Worm (Caenorhabditis elegans) whole organism, young adult: ENCODE measurements around the gene ZK1127.3.

Experiments
- C06A6.2 ChIP-seq: fragments of 200-800 bp; sonication (Bioruptor generic); conservative IDR thresholded peaks from 2 replicates; pipeline ENCODE4 v1.3.6; 2022; ENCODE audit warnings: missing genetic modification characterization, missing compliant biosample characterization
- D2030.7 ChIP-seq: fragments of 200-800 bp; sonication (Bioruptor generic); IDR thresholded peaks from 2 replicates; pipeline ENCODE4 v1.3.6; 2022; ENCODE audit warnings: missing genetic modification reagents, missing genetic modification characterization, missing compliant biosample characterization
- F23B12.7 ChIP-seq: sonication (generic microtip); optimal IDR thresholded peaks from 2 replicates; lab custom pipeline; 2017; ENCODE audit warnings: missing genetic modification characterization, mild to moderate bottlenecking, missing compliant biosample characterization, antibody characterized with exemption, moderate library complexity; ENCODE audit not compliant: insufficient read depth
- F33H1.4 ChIP-seq: fragments of 200-800 bp; sonication (Bioruptor generic); IDR thresholded peaks from 2 replicates; pipeline ENCODE4 v1.3.6; 2022; ENCODE audit warnings: missing genetic modification reagents, missing genetic modification characterization, missing compliant biosample characterization
- F39B2.1 ChIP-seq: fragments of 200-800 bp; sonication (Bioruptor generic); IDR thresholded peaks from 2 replicates; pipeline ENCODE4 v1.3.6; 2022; ENCODE audit warnings: missing genetic modification reagents, missing genetic modification characterization, missing compliant biosample characterization
- Y53G8AR.9 ChIP-seq: fragments of 200-800 bp; sonication (Bioruptor generic); conservative IDR thresholded peaks from 2 replicates; pipeline ENCODE4 v1.3.6; 2022; ENCODE audit warnings: missing genetic modification reagents, missing genetic modification characterization, missing compliant biosample characterization
- Y79H2A.3 ChIP-seq: fragments of 200-800 bp; sonication (Bioruptor generic); conservative IDR thresholded peaks from 2 replicates; pipeline ENCODE4 v1.3.6; 2022; ENCODE audit warnings: missing genetic modification reagents, missing genetic modification characterization, missing compliant biosample characterization
- Y95B8A.8 ChIP-seq: fragments of 200-800 bp; sonication (Bioruptor generic); IDR thresholded peaks from 2 replicates; pipeline ENCODE4 v1.3.6; 2022; ENCODE audit warnings: missing genetic modification reagents, missing genetic modification characterization, missing compliant biosample characterization
- ZK185.1 ChIP-seq: sonication (generic microtip); optimal IDR thresholded peaks from 2 replicates; lab custom pipeline; 2016; ENCODE audit warnings: mild to moderate bottlenecking, missing genetic modification characterization, missing compliant biosample characterization; ENCODE audit not compliant: poor library complexity, severe bottlenecking
- atf-7 ChIP-seq: sonication (generic microtip); optimal IDR thresholded peaks from 2 replicates; lab custom pipeline; 2017; ENCODE audit warnings: mild to moderate bottlenecking, missing genetic modification characterization, missing compliant biosample characterization
- ceh-100 ChIP-seq: fragments of 200-800 bp; sonication (Bioruptor generic); IDR thresholded peaks from 2 replicates; pipeline ENCODE4 v1.3.6; 2022; ENCODE audit warnings: missing genetic modification reagents, missing genetic modification characterization, missing compliant biosample characterization
- ceh-91 ChIP-seq: fragments of 200-800 bp; sonication (Bioruptor generic); IDR thresholded peaks from 2 replicates; pipeline ENCODE4 v1.3.6; 2022; ENCODE audit warnings: missing genetic modification reagents, missing genetic modification characterization, missing compliant biosample characterization
- dpff-1 ChIP-seq: sonication (generic microtip); optimal IDR thresholded peaks from 2 replicates; lab custom pipeline; 2017; ENCODE audit warnings: mild to moderate bottlenecking, missing genetic modification characterization, missing compliant biosample characterization
- efl-1 ChIP-seq: fragments of 150-350 bp; optimal IDR thresholded peaks from 2 replicates; lab custom pipeline; 2014; ENCODE audit warnings: missing biosample characterization, missing genetic modification reagents, missing genetic modification characterization
- egrh-3 ChIP-seq: fragments of 200-800 bp; sonication (Bioruptor generic); IDR thresholded peaks from 2 replicates; pipeline ENCODE4 v1.3.6; 2022; ENCODE audit warnings: missing genetic modification reagents, missing genetic modification characterization, missing compliant biosample characterization
- ets-4 ChIP-seq: fragments of 200-800 bp; sonication (Bioruptor generic); optimal IDR thresholded peaks from 2 replicates; lab custom pipeline; 2018; ENCODE audit warnings: mild to moderate bottlenecking, missing genetic modification characterization, missing compliant biosample characterization
- fkh-3 ChIP-seq: sonication (generic microtip); optimal IDR thresholded peaks from 2 replicates; lab custom pipeline; 2016; ENCODE audit warnings: mild to moderate bottlenecking, missing genetic modification characterization, missing compliant biosample characterization
- him-1 ChIP-seq: sonication (generic microtip); optimal IDR thresholded peaks from 2 replicates; lab custom pipeline; 2016; ENCODE audit warnings: missing genotype, missing genetic modification reagents, missing genetic modification characterization, missing compliant biosample characterization
- hmg-1.2 ChIP-seq: fragments of 200-800 bp; sonication (Bioruptor generic); IDR thresholded peaks from 2 replicates; pipeline ENCODE4 v1.3.6; 2022; ENCODE audit warnings: missing genetic modification reagents, missing genetic modification characterization, missing compliant biosample characterization
- lin-26 ChIP-seq: fragments of 200-800 bp; sonication (Bioruptor generic); IDR thresholded peaks from 2 replicates; pipeline ENCODE4 v1.3.6; 2022; ENCODE audit warnings: missing genetic modification reagents, missing genetic modification characterization, missing compliant biosample characterization
- lsl-1 ChIP-seq: fragments of 200-800 bp; sonication (Bioruptor generic); optimal IDR thresholded peaks from 2 replicates; lab custom pipeline; 2018; ENCODE audit warnings: mild to moderate bottlenecking, missing genetic modification characterization, moderate library complexity, missing compliant biosample characterization
- madf-3 ChIP-seq: fragments of 200-800 bp; sonication (Bioruptor generic); IDR thresholded peaks from 2 replicates; pipeline ENCODE4 v1.3.6; 2022; ENCODE audit warnings: missing genetic modification reagents, missing genetic modification characterization, missing compliant biosample characterization
- madf-6 ChIP-seq: fragments of 200-800 bp; sonication (Bioruptor generic); IDR thresholded peaks from 2 replicates; pipeline ENCODE4 v1.3.6; 2022; ENCODE audit warnings: missing genetic modification reagents, missing genetic modification characterization, missing compliant biosample characterization
- madf-8 ChIP-seq: fragments of 200-800 bp; sonication (Bioruptor generic); conservative IDR thresholded peaks from 2 replicates; pipeline ENCODE4 v1.3.6; 2022; ENCODE audit warnings: missing genetic modification reagents, missing genetic modification characterization, missing compliant biosample characterization
- nfyb-1 ChIP-seq: fragments of 200-800 bp; sonication (Bioruptor generic); IDR thresholded peaks from 2 replicates; pipeline ENCODE4 v1.3.6; 2022; ENCODE audit warnings: missing genetic modification reagents, missing genetic modification characterization, missing compliant biosample characterization
- nhr-179 ChIP-seq: sonication (generic microtip); optimal IDR thresholded peaks from 2 replicates; lab custom pipeline; 2016; ENCODE audit warnings: mild to moderate bottlenecking, missing genetic modification characterization, missing compliant biosample characterization
- snpc-3.4 ChIP-seq: sonication (generic microtip); optimal IDR thresholded peaks from 2 replicates; lab custom pipeline; 2017; ENCODE audit warnings: missing genetic modification characterization, mild to moderate bottlenecking, missing compliant biosample characterization, antibody characterized with exemption, moderate library complexity, missing genotype, missing genetic modification reagents
- tbp1 ChIP-seq: fragments of 200-800 bp; sonication (Bioruptor generic); optimal IDR thresholded peaks from 2 replicates; lab custom pipeline; 2018; ENCODE audit warnings: mild to moderate bottlenecking, missing genetic modification characterization, missing compliant biosample characterization
- xnd-1 ChIP-seq: sonication (generic microtip); optimal IDR thresholded peaks from 2 replicates; lab custom pipeline; 2016; ENCODE audit warnings: missing genotype, missing genetic modification reagents, missing genetic modification characterization, missing compliant biosample characterization
- zim-3 ChIP-seq: sonication (generic microtip); optimal IDR thresholded peaks from 2 replicates; lab custom pipeline; 2017; ENCODE audit warnings: mild to moderate bottlenecking, missing genetic modification characterization, moderate library complexity, missing compliant biosample characterization
- ztf-26 ChIP-seq: sonication (generic microtip); optimal IDR thresholded peaks from 2 replicates; lab custom pipeline; 2017; ENCODE audit warnings: missing genetic modification characterization, missing compliant biosample characterization

The ZK1127.3 gene

ce11 chrII:7093339-7093821 is 38.3 kb downstream of the ZK1127.3 start, which contains the start of gene T02G5.3:
Gene T02G5.3 (plus strand): TSS chrII:7093389.
- TF ChIP-seq Y79H2A.3 (GFP tag; lab: Robert Waterston, UW) = no peak
- TF ChIP-seq ztf-26 = no peak
- no peak for TF ChIP-seq ceh-100 (GFP tag; lab: Robert Waterston, UW)
- no peak for TF ChIP-seq C06A6.2 (GFP tag; lab: Robert Waterston, UW)
- TF ChIP-seq, all 124 proteins: peak for 0

- TF ChIP-seq F23B12.7 (tag; lab: Kevin White, UChicago) (no peak), ZK185.1 (tag; lab: Kevin White, UChicago) (no peak), xnd-1 (tag; lab: Kevin White, UChicago) (peak; percentile 22), him-1 (tag; lab: Kevin White, UChicago) (peak; percentile 18), lin-26 (GFP tag; lab: Robert Waterston, UW) (0 out of 2 replicates have a peak, but pooled peaks have one; percentile 43), madf-6 (GFP tag; lab: Robert Waterston, UW) (peak; percentile 58)
These were observed 40.9 kb downstream of the ZK1127.3 start for ce11 chrII:7095970-7096369.

DNA sequence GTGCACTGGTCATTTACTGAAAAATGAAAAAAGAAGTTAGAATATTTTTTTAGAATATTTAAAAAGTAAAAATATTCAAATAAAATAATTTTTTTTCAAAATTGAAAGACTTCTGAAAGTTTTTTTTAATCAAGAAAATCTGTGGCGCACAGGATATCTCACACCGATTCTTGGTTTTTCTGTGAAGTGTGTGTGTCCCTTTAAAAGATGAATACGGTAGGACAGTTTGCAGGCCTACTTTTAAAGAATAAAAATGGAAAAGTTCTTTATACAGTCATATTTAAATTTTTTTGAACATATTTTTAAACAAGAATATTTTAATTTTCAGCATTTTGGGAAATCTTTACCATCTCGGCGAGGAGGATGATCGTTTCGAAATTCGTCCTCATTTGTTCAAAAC is 43.5 kb downstream of the ZK1127.3 start, which contains the start of gene mct-5:
Gene mct-5, minus strand, starts transcription at position 16 of the 400 bp plus-strand sequence.
- TF ChIP-seq zim-3 (tag; lab: Kevin White, UChicago) = no peak
- TF ChIP-seq madf-8 = peak; percentile 98
- TF ChIP-seq lsl-1 = peak; percentile 89
- peak; percentile 88 for TF ChIP-seq xnd-1 (tag; lab: Kevin White, UChicago)
- peak; percentile 99 for TF ChIP-seq madf-6 (GFP tag; lab: Robert Waterston, UW)
- TF ChIP-seq D2030.7 (GFP tag; lab: Robert Waterston, UW) = 0 out of 2 replicates have a peak, but pooled peaks have one; percentile 10
- 0 out of 2 replicates have a peak, but pooled peaks have one; percentile 8 for TF ChIP-seq ceh-91 (GFP tag; lab: Robert Waterston, UW)
- no peak for TF ChIP-seq fkh-3 (tag; lab: Kevin White, UChicago)
- peak; percentile 58 for TF ChIP-seq F33H1.4 (GFP tag; lab: Robert Waterston, UW)
- peak; percentile 11 for TF ChIP-seq snpc-3.4 (tag; lab: Kevin White, UChicago)
- no peak for TF ChIP-seq nhr-179 (tag; lab: Kevin White, UChicago)
- peak; percentile 30 for TF ChIP-seq efl-1 (GFP tag; lab: Kevin White, UChicago)
- TF ChIP-seq him-1 (tag; lab: Kevin White, UChicago) = peak; percentile 21

DNA sequence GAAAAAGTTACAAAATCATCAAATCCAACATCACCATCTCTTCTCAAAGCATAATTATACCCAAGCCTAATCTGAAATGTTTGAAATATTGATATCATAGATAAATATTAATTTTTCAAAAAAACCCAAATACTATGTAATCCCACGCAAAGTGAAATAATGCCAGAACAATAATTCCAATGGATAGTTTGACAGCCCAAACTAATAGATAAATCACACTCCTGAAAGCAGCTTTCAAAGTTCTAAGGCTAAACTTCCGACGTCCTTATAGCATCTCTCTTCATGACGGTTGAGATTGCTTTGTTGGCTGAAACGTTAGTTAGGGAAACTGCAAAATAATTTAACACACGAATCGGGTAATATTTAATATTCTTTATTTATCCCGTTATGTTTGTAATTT is 44.1 kb downstream of the ZK1127.3 start:
- no peak for TF ChIP-seq ets-4 (GFP tag; lab: Kevin White, UChicago)
- no peak for TF ChIP-seq dpff-1 (tag; lab: Kevin White, UChicago)
- TF ChIP-seq tbp1 (GFP tag; lab: Kevin White, UChicago) = no peak
- TF ChIP-seq madf-3 = peak; percentile 64; the same call in 1 of the 2 replicates
- no peak for TF ChIP-seq F39B2.1 (GFP tag; lab: Robert Waterston, UW)
- TF ChIP-seq Y95B8A.8 (GFP tag; lab: Robert Waterston, UW) = no peak
- peak; percentile 53 for TF ChIP-seq him-1 (tag; lab: Kevin White, UChicago)
- TF ChIP-seq atf-7 = no peak
- 0 out of 2 replicates have a peak, but pooled peaks have one; percentile 50 for TF ChIP-seq Y53G8AR.9
- no peak for TF ChIP-seq nfyb-1 (GFP tag; lab: Robert Waterston, UW)
- TF ChIP-seq fkh-3 (tag; lab: Kevin White, UChicago) = no peak
- TF ChIP-seq egrh-3 = no peak
- TF ChIP-seq hmg-1.2 = 0 out of 2 replicates have a peak, but pooled peaks have one; percentile 7
